Fruit fly (Drosophila melanogaster) whole organism, embryonic: Measurements from ENCODE around the gene CG34253.

Source experiments
- CG10366 ChIP-seq: fragments of 200-800 bp; sonication (Bioruptor generic); IDR thresholded peaks from 2 replicates; pipeline ENCODE4 v1.3.6; 2022; ENCODE audit warnings: missing biosample characterization, missing genetic modification characterization
- CG12071 ChIP-seq: fragments of 200-800 bp; sonication (Bioruptor generic); optimal IDR thresholded peaks from 3 replicates; lab custom pipeline; 2018; ENCODE audit warnings: missing biosample characterization, mild to moderate bottlenecking, missing genetic modification characterization
- Gug ChIP-seq: fragments of 200-800 bp; sonication (Bioruptor generic); IDR thresholded peaks from 4 replicates; pipeline ENCODE4 v1.3.6; 2022; ENCODE audit warnings: missing biosample characterization, missing genetic modification characterization
- Stat92E ChIP-seq, 3 experiments: fragments of >200 bp in 2 of 3; fragments of 200-800 bp in 1 of 3; sonication (Bioruptor generic) in 1 of 3; optimal IDR thresholded peaks; 2 replicates each; lab custom pipeline; 2017 to 2019; ENCODE audit warnings: missing biosample characterization in 3 of 3, missing genetic modification characterization in 3 of 3, mild to moderate bottlenecking in 1 of 3, moderate library complexity in 1 of 3
- rib ChIP-seq: fragments of 200-800 bp; sonication (Bioruptor generic); IDR thresholded peaks from 2 replicates; pipeline ENCODE4 v1.3.6; 2022; ENCODE audit warnings: missing biosample characterization, missing genetic modification characterization
- tup ChIP-seq: fragments of 200-800 bp; sonication (Bioruptor generic); optimal IDR thresholded peaks from 2 replicates; lab custom pipeline; 2016; ENCODE audit warnings: missing biosample characterization, mild to moderate bottlenecking, missing genetic modification characterization, moderate library complexity

DNA sequence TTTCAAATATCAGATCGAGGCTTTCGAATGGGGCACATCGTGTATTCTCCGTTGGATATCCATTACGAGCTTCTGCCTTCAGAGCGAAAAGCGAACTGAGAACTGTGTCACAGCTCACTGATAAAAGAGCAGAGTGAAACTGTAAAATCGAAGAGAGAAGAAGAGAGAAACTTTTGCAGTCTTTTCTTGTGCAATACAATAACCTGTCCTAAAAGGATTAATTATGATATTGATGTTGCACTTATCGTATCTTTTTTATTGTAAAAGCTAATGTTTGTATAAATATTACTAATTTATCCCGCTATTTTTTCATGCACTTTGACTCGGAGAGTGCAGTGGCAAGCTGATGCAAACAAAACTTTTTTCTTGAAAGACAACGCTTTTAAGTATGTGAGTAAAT lies 12.1 kb downstream of the CG34253 start:
- no peak for TF ChIP-seq Gug (GFP tag; lab: Robert Waterston, UW)
- TF ChIP-seq CG12071 (GFP tag; lab: Kevin White, UChicago), result no peak
- TF ChIP-seq Stat92E (GFP tag; optimal IDR thresholded peaks at IDR 0.05; lab: Kevin White, UChicago), result no peak
- TF ChIP-seq CG10366 (GFP tag; lab: Robert Waterston, UW), result no peak
- TF ChIP-seq tup (GFP tag; lab: Kevin White, UChicago), result no peak
- no peak for TF ChIP-seq rib
